Worm (Caenorhabditis elegans): ENCODE data around the gene zip-3.

The zip-3 gene

ce11 chrII:13957437-13957836 is at the start of gene zip-3:
Gene zip-3, minus strand, starts transcription at chrII:13957457.
- no peak for TF ChIP-seq fkh-10 (GFP tag; optimal IDR thresholded peaks at IDR 0.05)
- no peak for TF ChIP-seq ceh-24 (tag; optimal IDR thresholded peaks at IDR 0.05)
- no peak for TF ChIP-seq ama-1 (optimal IDR thresholded peaks at IDR 0.05)
- TF ChIP-seq sox-4 (tag; optimal IDR thresholded peaks at IDR 0.05) = no peak
- TF ChIP-seq pha-2 (tag; optimal IDR thresholded peaks at IDR 0.05) = no peak
- no peak for TF ChIP-seq tbx-2 (tag; optimal IDR thresholded peaks at IDR 0.05)
- no peak for TF ChIP-seq C38D4.7 (GFP tag; optimal IDR thresholded peaks at IDR 0.05)
- TF ChIP-seq pqm-1 (tag; optimal IDR thresholded peaks at IDR 0.05) = no peak

ce11 chrII:14006210-14006609 is 49.0 kb upstream of the zip-3 start, which contains the start of gene F01D5.6:
Gene F01D5.6, plus strand, starts transcription at chrII:14006510.
- TF ChIP-seq nfya-1 (tag; optimal IDR thresholded peaks at IDR 0.05) (no peak), che-1 (tag; optimal IDR thresholded peaks at IDR 0.05) (no peak), ama-1 (optimal IDR thresholded peaks at IDR 0.05) (no peak), lin-11 (tag; optimal IDR thresholded peaks at IDR 0.05) (no peak)

- TF ChIP-seq ceh-6 (GFP tag; optimal IDR thresholded peaks at IDR 0.05) (no peak), npax-4 (tag; optimal IDR thresholded peaks at IDR 0.05) (no peak), ets-4 (tag; optimal IDR thresholded peaks at IDR 0.05) (no peak), pax-1 (tag; optimal IDR thresholded peaks at IDR 0.05) (no peak), pros-1 (tag; optimal IDR thresholded peaks at IDR 0.05) (no peak), pqm-1 (tag; optimal IDR thresholded peaks at IDR 0.05) (no peak), nhr-232 (tag; optimal IDR thresholded peaks at IDR 0.05) (no peak), sox-2 (GFP tag; IDR thresholded peaks at IDR 0.05) (no peak), ceh-22 (tag; optimal IDR thresholded peaks at IDR 0.05) (no peak), odd-2 (tag; optimal IDR thresholded peaks at IDR 0.05) (no peak), C38D4.7 (GFP tag; optimal IDR thresholded peaks at IDR 0.05) (no peak), hlh-8 (tag; optimal IDR thresholded peaks at IDR 0.05) (no peak), ref-2 (tag; optimal IDR thresholded peaks at IDR 0.05) (no peak), mec-3 (tag; optimal IDR thresholded peaks at IDR 0.05; ENCODE audit: borderline replicate concordance) (no peak), hlh-30 (tag; optimal IDR thresholded peaks at IDR 0.05; ENCODE audit: insufficient read depth) (no peak), pha-4 (tag; optimal IDR thresholded peaks at IDR 0.05) (no peak), unc-86 (tag; optimal IDR thresholded peaks at IDR 0.05) (no peak), K09A11.1 (tag; optimal IDR thresholded peaks at IDR 0.05; ENCODE audit: insufficient read depth) (no peak)
These were observed 47.9 kb upstream of the zip-3 start for ce11 chrII:14005183-14005582.

ce11 chrII:14004770-14005169 is 47.5 kb upstream of the zip-3 start:
- no peak for TF ChIP-seq K02D7.2 (tag; optimal IDR thresholded peaks at IDR 0.05)
- peak; percentile 21 for TF ChIP-seq ceh-31 (tag; optimal IDR thresholded peaks at IDR 0.05)

- TF ChIP-seq sox-4 (tag; optimal IDR thresholded peaks at IDR 0.05) (no peak), tbx-7 (tag; optimal IDR thresholded peaks at IDR 0.05) (no peak), ceh-30 (tag; optimal IDR thresholded peaks at IDR 0.05) (no peak), hlh-30 (tag; optimal IDR thresholded peaks at IDR 0.05; ENCODE audit: insufficient read depth) (no peak), dmd-4 (tag; optimal IDR thresholded peaks at IDR 0.05; ENCODE audit: borderline replicate concordance) (no peak)
These were observed 46.7 kb upstream of the zip-3 start for ce11 chrII:14003821-14004430.

ce11 chrII:14002200-14002599 is 44.9 kb upstream of the zip-3 start, which contains the start of gene F01D5.5:
Gene F01D5.5, minus strand, starts transcription at chrII:14002300.
- TF ChIP-seq che-1 (tag; optimal IDR thresholded peaks at IDR 0.05) = no peak
- TF ChIP-seq madf-2 (tag; optimal IDR thresholded peaks at IDR 0.05) = no peak
- no peak for TF ChIP-seq ceh-19 (GFP tag; optimal IDR thresholded peaks at IDR 0.05)
- TF ChIP-seq ceh-6 (GFP tag; optimal IDR thresholded peaks at IDR 0.05) = no peak
- TF ChIP-seq fkh-6 (tag; optimal IDR thresholded peaks at IDR 0.05) = no peak
- no peak for TF ChIP-seq ceh-18 (tag; optimal IDR thresholded peaks at IDR 0.05)
- no peak for TF ChIP-seq fax-1 (tag; optimal IDR thresholded peaks at IDR 0.05)
- TF ChIP-seq sox-2 (GFP tag; IDR thresholded peaks at IDR 0.05) = no peak
- TF ChIP-seq hlh-6 (tag; optimal IDR thresholded peaks at IDR 0.05) = no peak
- no peak for TF ChIP-seq mec-3 (tag; optimal IDR thresholded peaks at IDR 0.05; ENCODE audit: borderline replicate concordance)
- TF ChIP-seq pag-3 (tag; optimal IDR thresholded peaks at IDR 0.05; ENCODE audit: borderline replicate concordance) = no peak
- TF ChIP-seq T23F11.4 (GFP tag; optimal IDR thresholded peaks at IDR 0.05) = no peak
- no peak for TF ChIP-seq hlh-13 (GFP tag; optimal IDR thresholded peaks at IDR 0.05)
- TF ChIP-seq gmeb-2 (tag; optimal IDR thresholded peaks at IDR 0.05) = no peak
- no peak for TF ChIP-seq pha-4 (tag; optimal IDR thresholded peaks at IDR 0.05)
- TF ChIP-seq syd-9 (tag; optimal IDR thresholded peaks at IDR 0.05) = no peak
- TF ChIP-seq sox-4 (tag; optimal IDR thresholded peaks at IDR 0.05) = no peak

Measured in whole organism, late embryonic.